Worm (Caenorhabditis elegans) whole organism, late embryonic: ENCODE measurements around the gene dmsr-11.

Source experiments
- ama-1 ChIP-seq: fragments of 150-350 bp; optimal IDR thresholded peaks from 2 replicates; lab custom pipeline; 2014
- ceh-18 ChIP-seq: sonication (generic microtip); optimal IDR thresholded peaks from 2 replicates; lab custom pipeline; 2016; ENCODE audit warnings: missing genetic modification characterization, missing compliant biosample characterization
- ceh-19 ChIP-seq: fragments of 200-800 bp; sonication (Bioruptor generic); optimal IDR thresholded peaks from 2 replicates; lab custom pipeline; 2018; ENCODE audit warnings: mild to moderate bottlenecking, missing genetic modification characterization, missing compliant biosample characterization
- ceh-2 ChIP-seq: sonication (generic microtip); optimal IDR thresholded peaks from 2 replicates; lab custom pipeline; 2016; ENCODE audit warnings: missing genotype, missing genetic modification characterization, missing compliant biosample characterization
- ceh-6 ChIP-seq: fragments of 200-800 bp; sonication (Bioruptor generic); optimal IDR thresholded peaks from 2 replicates; lab custom pipeline; 2018; ENCODE audit warnings: mild to moderate bottlenecking, missing genetic modification characterization, missing compliant biosample characterization
- elt-4 ChIP-seq: sonication (generic microtip); optimal IDR thresholded peaks from 2 replicates; lab custom pipeline; 2016; ENCODE audit warnings: missing genetic modification characterization, missing compliant biosample characterization
- fax-1 ChIP-seq: sonication (generic microtip); optimal IDR thresholded peaks from 2 replicates; lab custom pipeline; 2016; ENCODE audit warnings: missing genotype, missing genetic modification characterization, missing compliant biosample characterization
- madf-2 ChIP-seq: sonication (generic microtip); optimal IDR thresholded peaks from 2 replicates; lab custom pipeline; 2017; ENCODE audit warnings: missing genetic modification characterization, missing compliant biosample characterization
- npax-4 ChIP-seq: sonication (generic microtip); optimal IDR thresholded peaks from 2 replicates; lab custom pipeline; 2016; ENCODE audit warnings: missing genetic modification characterization, missing compliant biosample characterization
- pha-2 ChIP-seq: sonication (generic microtip); optimal IDR thresholded peaks from 2 replicates; lab custom pipeline; 2017; ENCODE audit warnings: mild to moderate bottlenecking, missing genetic modification characterization, missing compliant biosample characterization
- pha-4 ChIP-seq: fragments of 150-350 bp; optimal IDR thresholded peaks from 2 replicates; lab custom pipeline; 2018; ENCODE audit warnings: missing biosample characterization, missing genetic modification reagents, missing genetic modification characterization
- unc-55 ChIP-seq: sonication (generic microtip); optimal IDR thresholded peaks from 2 replicates; lab custom pipeline; 2017; ENCODE audit warnings: missing biosample characterization, missing genetic modification reagents, missing genetic modification characterization

dmsr-11 gene

ce11 chrV:6753257-6753656 lies 50.6 kb downstream of the dmsr-11 start:
- TF ChIP-seq npax-4: no peak
- no peak for TF ChIP-seq elt-4 (tag; lab: Kevin White, UChicago)
- TF ChIP-seq pha-4 (tag; lab: Kevin White, UChicago): no peak
- TF ChIP-seq ceh-2 (tag; lab: Kevin White, UChicago): no peak
- no peak for TF ChIP-seq pha-2 (tag; lab: Kevin White, UChicago)
- no peak for TF ChIP-seq ceh-18
- no peak for TF ChIP-seq ama-1
- TF ChIP-seq fax-1: no peak
- TF ChIP-seq unc-55 (GFP tag; lab: Kevin White, UChicago): no peak
- TF ChIP-seq madf-2 (tag; lab: Kevin White, UChicago): no peak
- TF ChIP-seq ceh-6: no peak
- TF ChIP-seq ceh-19 (GFP tag; lab: Kevin White, UChicago): no peak
